Worm (Caenorhabditis elegans) whole organism, late embryonic: ENCODE data around the gene dgk-1.

Source experiments
- C08G9.2 ChIP-seq: sonication (generic microtip); optimal IDR thresholded peaks from 2 replicates; lab custom pipeline; 2016; ENCODE audit warnings: mild to moderate bottlenecking, missing genetic modification characterization, moderate library complexity, missing compliant biosample characterization
- K02D7.2 ChIP-seq: sonication (generic microtip); optimal IDR thresholded peaks from 2 replicates; lab custom pipeline; 2017; ENCODE audit warnings: mild to moderate bottlenecking, missing genetic modification characterization, missing compliant biosample characterization
- K09A11.1 ChIP-seq: sonication (generic microtip); optimal IDR thresholded peaks from 2 replicates; lab custom pipeline; 2017; ENCODE audit warnings: antibody characterized with exemption, mild to moderate bottlenecking, missing genetic modification characterization, missing compliant biosample characterization; ENCODE audit not compliant: insufficient read depth
- ama-1 ChIP-seq: fragments of 150-350 bp; optimal IDR thresholded peaks from 2 replicates; lab custom pipeline; 2014
- ceh-14 ChIP-seq: sonication (generic microtip); optimal IDR thresholded peaks from 2 replicates; lab custom pipeline; 2016; ENCODE audit warnings: missing genotype, missing genetic modification characterization, missing compliant biosample characterization
- ceh-19 ChIP-seq: fragments of 200-800 bp; sonication (Bioruptor generic); optimal IDR thresholded peaks from 2 replicates; lab custom pipeline; 2018; ENCODE audit warnings: mild to moderate bottlenecking, missing genetic modification characterization, missing compliant biosample characterization
- ceh-2 ChIP-seq: sonication (generic microtip); optimal IDR thresholded peaks from 2 replicates; lab custom pipeline; 2016; ENCODE audit warnings: missing genotype, missing genetic modification characterization, missing compliant biosample characterization
- ceh-30 ChIP-seq: fragments of 150-350 bp; optimal IDR thresholded peaks from 2 replicates; lab custom pipeline; 2014; ENCODE audit warnings: missing biosample characterization, missing genetic modification characterization
- ceh-34 ChIP-seq: sonication (generic microtip); optimal IDR thresholded peaks from 2 replicates; lab custom pipeline; 2016; ENCODE audit warnings: mild to moderate bottlenecking, missing genetic modification characterization, missing compliant biosample characterization
- ceh-45 ChIP-seq: fragments of 200-800 bp; sonication (Bioruptor generic); IDR thresholded peaks from 2 replicates; pipeline ENCODE4 v1.3.6; 2022; ENCODE audit warnings: missing genetic modification reagents, missing genetic modification characterization, missing compliant biosample characterization
- ceh-48 ChIP-seq: sonication (generic microtip); optimal IDR thresholded peaks from 2 replicates; lab custom pipeline; 2016; ENCODE audit warnings: missing genetic modification characterization, inconsistent platforms, missing compliant biosample characterization
- ceh-6 ChIP-seq: fragments of 200-800 bp; sonication (Bioruptor generic); optimal IDR thresholded peaks from 2 replicates; lab custom pipeline; 2018; ENCODE audit warnings: mild to moderate bottlenecking, missing genetic modification characterization, missing compliant biosample characterization
- ceh-9 ChIP-seq: sonication (generic microtip); optimal IDR thresholded peaks from 2 replicates; lab custom pipeline; 2016; ENCODE audit warnings: mild to moderate bottlenecking, missing genetic modification characterization, inconsistent platforms, missing compliant biosample characterization
- dve-1 ChIP-seq: sonication (generic microtip); optimal IDR thresholded peaks from 2 replicates; lab custom pipeline; 2017; ENCODE audit warnings: antibody characterized with exemption, mild to moderate bottlenecking, missing genetic modification characterization, missing compliant biosample characterization
- elt-2 ChIP-seq: sonication (generic microtip); optimal IDR thresholded peaks from 2 replicates; lab custom pipeline; 2016; ENCODE audit warnings: missing genetic modification reagents, missing genetic modification characterization, missing compliant biosample characterization
- elt-4 ChIP-seq: sonication (generic microtip); optimal IDR thresholded peaks from 2 replicates; lab custom pipeline; 2016; ENCODE audit warnings: missing genetic modification characterization, missing compliant biosample characterization
- ets-4 ChIP-seq: sonication (generic microtip); optimal IDR thresholded peaks from 2 replicates; lab custom pipeline; 2016; ENCODE audit warnings: missing genetic modification characterization, missing compliant biosample characterization
- eyg-1 ChIP-seq: sonication (generic microtip); optimal IDR thresholded peaks from 2 replicates; lab custom pipeline; 2016; ENCODE audit warnings: missing genotype, missing genetic modification characterization, missing compliant biosample characterization
- fkh-6 ChIP-seq: sonication (generic microtip); optimal IDR thresholded peaks from 2 replicates; lab custom pipeline; 2016; ENCODE audit warnings: missing genetic modification characterization, missing compliant biosample characterization
- gmeb-2 ChIP-seq: sonication (generic microtip); optimal IDR thresholded peaks from 2 replicates; lab custom pipeline; 2016; ENCODE audit warnings: missing genetic modification characterization, inconsistent platforms, missing compliant biosample characterization
- hlh-13 ChIP-seq: fragments of 200-800 bp; sonication (Bioruptor generic); optimal IDR thresholded peaks from 2 replicates; lab custom pipeline; 2018; ENCODE audit warnings: mild to moderate bottlenecking, missing genetic modification characterization, missing compliant biosample characterization
- hlh-15 ChIP-seq: sonication (generic microtip); optimal IDR thresholded peaks from 2 replicates; lab custom pipeline; 2016; ENCODE audit warnings: missing genetic modification characterization, missing compliant biosample characterization
- hlh-8 ChIP-seq: sonication (generic microtip); optimal IDR thresholded peaks from 2 replicates; lab custom pipeline; 2016; ENCODE audit warnings: missing genotype, missing genetic modification characterization, missing compliant biosample characterization
- lim-6 ChIP-seq: sonication (generic microtip); optimal IDR thresholded peaks from 2 replicates; lab custom pipeline; 2016; ENCODE audit warnings: missing genetic modification characterization, missing compliant biosample characterization
- lin-11 ChIP-seq: fragments of 200-800 bp; sonication (Bioruptor generic); optimal IDR thresholded peaks from 2 replicates; lab custom pipeline; 2018; ENCODE audit warnings: mild to moderate bottlenecking, missing genetic modification characterization, missing compliant biosample characterization
- mec-3 ChIP-seq: sonication (generic microtip); optimal IDR thresholded peaks from 2 replicates; lab custom pipeline; 2016; ENCODE audit warnings: borderline replicate concordance, missing genetic modification characterization, missing compliant biosample characterization
- nfya-1 ChIP-seq: sonication (generic microtip); optimal IDR thresholded peaks from 2 replicates; lab custom pipeline; 2017; ENCODE audit warnings: missing genetic modification characterization, mild to moderate bottlenecking, missing compliant biosample characterization, antibody characterized with exemption, moderate library complexity
- nhr-11 ChIP-seq: fragments of 150-350 bp; optimal IDR thresholded peaks from 2 replicates; lab custom pipeline; 2014; ENCODE audit warnings: missing biosample characterization, missing genetic modification characterization
- nhr-232 ChIP-seq: sonication (generic microtip); optimal IDR thresholded peaks from 2 replicates; lab custom pipeline; 2016; ENCODE audit warnings: missing genetic modification characterization, missing compliant biosample characterization
- npax-4 ChIP-seq: sonication (generic microtip); optimal IDR thresholded peaks from 2 replicates; lab custom pipeline; 2016; ENCODE audit warnings: missing genetic modification characterization, missing compliant biosample characterization
- odd-2 ChIP-seq: sonication (generic microtip); optimal IDR thresholded peaks from 2 replicates; lab custom pipeline; 2017; ENCODE audit warnings: antibody characterized with exemption, mild to moderate bottlenecking, missing genetic modification characterization, missing compliant biosample characterization
- pat-9 ChIP-seq: fragments of 200-800 bp; sonication (Bioruptor generic); optimal IDR thresholded peaks from 2 replicates; lab custom pipeline; 2018; ENCODE audit warnings: mild to moderate bottlenecking, missing genetic modification characterization, moderate library complexity, missing compliant biosample characterization
- pax-1 ChIP-seq: fragments of 150-350 bp; optimal IDR thresholded peaks from 2 replicates; lab custom pipeline; 2014; ENCODE audit warnings: missing biosample characterization, missing genetic modification characterization
- pha-2 ChIP-seq: sonication (generic microtip); optimal IDR thresholded peaks from 2 replicates; lab custom pipeline; 2017; ENCODE audit warnings: mild to moderate bottlenecking, missing genetic modification characterization, missing compliant biosample characterization
- pqm-1 ChIP-seq: sonication (generic microtip); optimal IDR thresholded peaks from 2 replicates; lab custom pipeline; 2016; ENCODE audit warnings: missing genetic modification characterization, missing compliant biosample characterization
- sdc-2 ChIP-seq: sonication (generic microtip); optimal IDR thresholded peaks from 2 replicates; lab custom pipeline; 2016; ENCODE audit warnings: missing genotype, missing genetic modification characterization, missing compliant biosample characterization
- sox-4 ChIP-seq: sonication (generic microtip); optimal IDR thresholded peaks from 2 replicates; lab custom pipeline; 2017; ENCODE audit warnings: mild to moderate bottlenecking, missing genetic modification characterization, inconsistent platforms, missing compliant biosample characterization
- syd-9 ChIP-seq: sonication (generic microtip); optimal IDR thresholded peaks from 2 replicates; lab custom pipeline; 2016; ENCODE audit warnings: mild to moderate bottlenecking, missing genetic modification characterization, moderate library complexity, missing compliant biosample characterization
- tbx-2 ChIP-seq: sonication (generic microtip); optimal IDR thresholded peaks from 2 replicates; lab custom pipeline; 2016; ENCODE audit warnings: missing genetic modification characterization, missing compliant biosample characterization
- tbx-7 ChIP-seq: sonication (generic microtip); optimal IDR thresholded peaks from 2 replicates; lab custom pipeline; 2016; ENCODE audit warnings: missing genotype, missing genetic modification characterization, missing compliant biosample characterization
- ttx-3 ChIP-seq: sonication (generic microtip); optimal IDR thresholded peaks from 2 replicates; lab custom pipeline; 2016; ENCODE audit warnings: missing genetic modification reagents, missing genetic modification characterization, missing compliant biosample characterization
- unc-3 ChIP-seq, 2 experiments: fragments of 200-800 bp in 1 of 2; sonication (Bioruptor generic) in 1 of 2; sonication (generic microtip) in 1 of 2; conservative IDR thresholded peaks in 1 of 2; optimal IDR thresholded peaks in 1 of 2; 2 replicates each; pipeline versions ENCODE4 v1.3.6 to Lab custom; 2016 to 2022; ENCODE audit warnings: missing compliant biosample characterization in 2 of 2, missing genetic modification characterization in 2 of 2, missing genetic modification reagents in 1 of 2
- unc-42 ChIP-seq: sonication (generic microtip); optimal IDR thresholded peaks from 2 replicates; lab custom pipeline; 2016; ENCODE audit warnings: missing genotype, missing genetic modification characterization, missing compliant biosample characterization
- unc-55 ChIP-seq: sonication (generic microtip); optimal IDR thresholded peaks from 2 replicates; lab custom pipeline; 2017; ENCODE audit warnings: missing biosample characterization, missing genetic modification reagents, missing genetic modification characterization
- unc-86 ChIP-seq: sonication (generic microtip); optimal IDR thresholded peaks from 2 replicates; lab custom pipeline; 2016; ENCODE audit warnings: missing genetic modification characterization, missing compliant biosample characterization
- zip-5 ChIP-seq: sonication (generic microtip); optimal IDR thresholded peaks from 2 replicates; lab custom pipeline; 2016; ENCODE audit warnings: missing genetic modification characterization, missing compliant biosample characterization
- ztf-16 ChIP-seq: sonication (generic microtip); optimal IDR thresholded peaks from 2 replicates; lab custom pipeline; 2017; ENCODE audit warnings: missing genetic modification characterization, missing compliant biosample characterization

dgk-1 gene

DNA sequence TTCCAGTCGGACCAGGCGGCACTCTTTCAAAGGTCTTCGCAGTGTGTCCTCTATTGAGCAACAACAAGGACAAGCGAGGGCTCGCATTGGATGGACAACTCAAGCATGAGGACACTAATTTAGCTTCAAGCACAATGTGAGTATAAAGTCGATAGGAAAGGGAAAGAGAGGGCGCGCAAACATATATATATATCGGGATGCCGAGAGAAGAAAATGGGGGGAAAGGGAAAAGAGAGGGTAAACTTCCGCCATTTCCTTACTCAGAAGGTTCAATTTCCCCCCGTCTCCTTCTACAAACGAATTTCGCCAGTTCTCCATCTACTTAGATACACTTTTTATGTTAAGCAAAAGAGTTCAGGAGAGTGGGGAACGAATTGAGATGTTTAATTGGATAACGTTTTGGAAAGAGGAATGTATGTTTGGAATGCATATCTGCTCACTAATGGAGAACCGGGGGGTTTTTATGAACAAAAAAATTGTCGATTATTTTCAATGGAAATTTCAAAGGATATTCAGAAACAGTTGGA is 38.6 kb downstream of the dgk-1 start (continued):
- TF ChIP-seq ceh-19 (GFP tag; lab: Kevin White, UChicago), result no peak
- TF ChIP-seq nhr-11, result no peak
- TF ChIP-seq elt-4 (tag; lab: Kevin White, UChicago), result no peak
- no peak for TF ChIP-seq zip-5
- no peak for TF ChIP-seq nhr-232 (tag; lab: Kevin White, UChicago)
- TF ChIP-seq mec-3 (tag; lab: Kevin White, UChicago), result no peak
- TF ChIP-seq unc-55 (GFP tag; lab: Kevin White, UChicago), result no peak
- no peak for TF ChIP-seq unc-86
- TF ChIP-seq unc-3 (GFP tag; conservative IDR thresholded peaks at IDR 0.05; lab: Robert Waterston, UW), result no peak
- TF ChIP-seq unc-3 (tag; optimal IDR thresholded peaks at IDR 0.05; lab: Kevin White, UChicago), result no peak

DNA sequence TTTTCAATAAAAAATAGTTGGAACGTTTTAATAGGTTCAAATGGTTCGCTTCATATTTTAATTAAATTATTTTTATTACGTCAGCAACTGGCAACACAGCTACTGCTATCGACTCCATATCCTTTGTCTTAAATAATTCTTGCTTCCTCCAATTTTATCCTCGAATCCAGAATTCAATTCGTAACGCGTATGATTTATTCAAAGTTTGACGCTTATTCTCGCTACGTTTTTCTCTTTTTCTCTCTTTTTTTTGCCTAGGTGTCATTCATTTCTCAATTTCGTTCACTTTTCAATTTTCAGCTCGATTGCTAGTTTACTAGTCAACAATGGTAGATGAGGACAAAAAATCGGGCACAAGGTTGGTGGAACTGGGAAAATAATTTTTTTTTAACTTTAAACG is 40.8 kb downstream of the dgk-1 start, which contains the start of gene arr-1:
arr-1 (plus strand) TSS at position 301 of the 400 bp plus-strand sequence.
- TF ChIP-seq ttx-3 (tag; lab: Kevin White, UChicago), result no peak
- no peak for TF ChIP-seq ceh-45 (GFP tag; lab: Robert Waterston, UW)
- no peak for TF ChIP-seq ets-4 (tag; lab: Kevin White, UChicago)
- no peak for TF ChIP-seq sdc-2 (tag; lab: Kevin White, UChicago)
- no peak for TF ChIP-seq dve-1 (tag; lab: Kevin White, UChicago)
- TF ChIP-seq hlh-13 (GFP tag; lab: Kevin White, UChicago), result no peak
- TF ChIP-seq K02D7.2 (tag; lab: Kevin White, UChicago), result no peak
- no peak for TF ChIP-seq tbx-7 (tag; lab: Kevin White, UChicago)

DNA sequence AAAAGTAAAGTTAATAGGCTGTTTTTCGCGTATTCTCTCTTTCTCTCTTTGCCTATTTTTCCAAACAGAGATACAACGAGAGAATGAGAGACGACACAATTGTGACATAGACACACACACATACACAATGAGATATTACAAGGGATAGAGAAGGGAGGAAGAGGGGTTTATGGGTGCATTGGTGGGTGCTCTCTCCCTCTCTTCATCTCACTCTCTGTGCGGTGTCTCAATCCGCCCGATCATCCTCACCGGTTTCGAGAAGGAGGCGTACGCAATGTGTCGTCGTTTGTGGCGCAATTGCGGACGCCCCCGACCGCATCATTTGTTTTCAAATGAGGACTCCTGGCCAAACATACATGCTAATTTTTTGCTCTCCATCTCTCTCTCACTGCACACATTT is 41.8 kb downstream of the dgk-1 start:
- TF ChIP-seq tbx-2 (tag; lab: Kevin White, UChicago) (peak; percentile 95), elt-4 (tag; lab: Kevin White, UChicago) (no peak), ztf-16 (tag; lab: Kevin White, UChicago) (peak; percentile 64), K02D7.2 (tag; lab: Kevin White, UChicago) (no peak), ceh-2 (tag; lab: Kevin White, UChicago) (peak; percentile 83), ceh-9 (tag; lab: Kevin White, UChicago) (no peak), ttx-3 (tag; lab: Kevin White, UChicago) (peak; percentile 59), hlh-15 (tag; lab: Kevin White, UChicago) (no peak), hlh-8 (tag; lab: Kevin White, UChicago) (peak; percentile 17), pqm-1 (tag; lab: Kevin White, UChicago) (no peak), pax-1 (peak; percentile 58), sox-4 (tag; lab: Kevin White, UChicago) (peak; percentile 43), odd-2 (tag; lab: Kevin White, UChicago) (no peak), pat-9 (tag; lab: Kevin White, UChicago) (peak; percentile 74), lin-11 (tag; lab: Kevin White, UChicago) (peak; percentile 15), ceh-14 (tag; lab: Kevin White, UChicago) (peak; percentile 79), K09A11.1 (peak; percentile 32), eyg-1 (tag; lab: Kevin White, UChicago) (peak; percentile 49), ceh-30 (tag; lab: Kevin White, UChicago) (peak; percentile 95), ceh-34 (tag; lab: Kevin White, UChicago) (peak; percentile 95), fkh-6 (peak; percentile 27), dve-1 (tag; lab: Kevin White, UChicago) (peak; percentile 94), ceh-48 (tag; lab: Kevin White, UChicago) (peak; percentile 27), pha-2 (tag; lab: Kevin White, UChicago) (peak; percentile 29), nfya-1 (tag; lab: Kevin White, UChicago) (peak; percentile 96), unc-86 (peak; percentile 51), nhr-232 (tag; lab: Kevin White, UChicago) (peak; percentile 34), unc-42 (tag; lab: Kevin White, UChicago) (peak; percentile 91), ceh-6 (GFP tag; lab: Kevin White, UChicago) (peak; percentile 55), ceh-45 (GFP tag; lab: Robert Waterston, UW) (no peak), ama-1 (lab: Kevin White, UChicago) (no peak), syd-9 (tag; lab: Kevin White, UChicago) (peak; percentile 80), elt-2 (tag; lab: Kevin White, UChicago) (peak; percentile 35), npax-4 (tag; lab: Kevin White, UChicago) (no peak), gmeb-2 (tag; lab: Kevin White, UChicago) (peak; percentile 1), unc-3 (GFP tag; conservative IDR thresholded peaks at IDR 0.05; lab: Robert Waterston, UW) (no peak), unc-3 (tag; optimal IDR thresholded peaks at IDR 0.05; lab: Kevin White, UChicago) (peak; percentile 72), lim-6 (tag; lab: Kevin White, UChicago) (peak; percentile 53), C08G9.2 (tag; lab: Kevin White, UChicago) (peak; percentile 66), zip-5 (no peak)
